Fruit fly (Drosophila melanogaster) whole organism, embryonic: Measurements from ENCODE around the gene Max.

Experiments used
- Ada2b ChIP-seq: fragments of 200-800 bp; sonication (Bioruptor generic); IDR thresholded peaks from 2 replicates; pipeline ENCODE4 v1.3.6; 2022; ENCODE audit warnings: missing biosample characterization, missing genetic modification characterization
- Aef1 ChIP-seq: fragments of 200-800 bp; sonication (Bioruptor generic); IDR thresholded peaks from 3 replicates; pipeline ENCODE4 v1.3.6; 2022; ENCODE audit warnings: missing biosample characterization, missing genetic modification characterization
- B-H1 ChIP-seq: fragments of 200-800 bp; sonication (Bioruptor generic); IDR thresholded peaks from 3 replicates; pipeline ENCODE4 v1.3.6; 2022; ENCODE audit warnings: missing biosample characterization, missing genetic modification characterization
- CG10431 ChIP-seq: fragments of 200-800 bp; sonication (Bioruptor generic); optimal IDR thresholded peaks from 3 replicates; lab custom pipeline; 2018; ENCODE audit warnings: missing biosample characterization, mild to moderate bottlenecking, missing genetic modification characterization
- CG10979 ChIP-seq: fragments of 200-800 bp; sonication (Bioruptor generic); optimal IDR thresholded peaks from 2 replicates; lab custom pipeline; 2018; ENCODE audit warnings: missing biosample characterization, mild to moderate bottlenecking, missing genetic modification characterization, moderate library complexity
- CG11247 ChIP-seq: fragments of 200-800 bp; sonication (Bioruptor generic); IDR thresholded peaks from 2 replicates; pipeline ENCODE4 v1.3.6; 2022; ENCODE audit warnings: missing biosample characterization, missing genetic modification characterization
- CG12219 ChIP-seq: fragments of 200-800 bp; sonication (Bioruptor generic); optimal IDR thresholded peaks from 3 replicates; lab custom pipeline; 2018; ENCODE audit warnings: missing biosample characterization, mild to moderate bottlenecking, missing genetic modification characterization
- CG13123 ChIP-seq: fragments of 200-800 bp; sonication (Bioruptor generic); optimal IDR thresholded peaks from 2 replicates; lab custom pipeline; 2016; ENCODE audit warnings: missing biosample characterization, missing genetic modification characterization
- CG14710 ChIP-seq: fragments of 200-800 bp; sonication (Bioruptor generic); optimal IDR thresholded peaks from 3 replicates; lab custom pipeline; 2019; ENCODE audit warnings: missing biosample characterization, mild to moderate bottlenecking, missing genetic modification characterization, moderate library complexity
- CG15601 ChIP-seq: fragments of 200-800 bp; sonication (Bioruptor generic); optimal IDR thresholded peaks from 3 replicates; lab custom pipeline; 2019; ENCODE audit warnings: missing biosample characterization, mild to moderate bottlenecking, missing genetic modification characterization, moderate library complexity
- CG1647 ChIP-seq: fragments of 200-800 bp; sonication (Bioruptor generic); optimal IDR thresholded peaks from 3 replicates; lab custom pipeline; 2016; ENCODE audit warnings: missing biosample characterization, missing genetic modification characterization
- CG16813 ChIP-seq: fragments of 200-800 bp; sonication (Bioruptor generic); IDR thresholded peaks from 3 replicates; pipeline ENCODE4 v1.3.6; 2022; ENCODE audit warnings: missing biosample characterization, missing genetic modification characterization; ENCODE audit not compliant: partially characterized antibody
- CG17328 ChIP-seq: fragments of 200-800 bp; sonication (Bioruptor generic); IDR thresholded peaks from 2 replicates; pipeline ENCODE4 v1.3.6; 2022; ENCODE audit warnings: missing biosample characterization, missing genetic modification characterization
- CG17359 ChIP-seq: fragments of 200-800 bp; sonication (Bioruptor generic); optimal IDR thresholded peaks from 3 replicates; lab custom pipeline; 2018; ENCODE audit warnings: missing biosample characterization, mild to moderate bottlenecking, missing genetic modification characterization, moderate library complexity
- CG2712 ChIP-seq: fragments of 200-800 bp; optimal IDR thresholded peaks from 3 replicates; lab custom pipeline; 2019; ENCODE audit warnings: missing biosample characterization, mild to moderate bottlenecking, missing genetic modification characterization, moderate library complexity
- CG32772 ChIP-seq: fragments of 200-800 bp; sonication (Bioruptor generic); IDR thresholded peaks from 2 replicates; pipeline ENCODE4 v1.3.6; 2022; ENCODE audit warnings: missing biosample characterization, missing genetic modification characterization
- CG3838 ChIP-seq: fragments of 200-800 bp; sonication (Bioruptor generic); optimal IDR thresholded peaks from 3 replicates; lab custom pipeline; 2016; ENCODE audit warnings: missing biosample characterization, missing genetic modification characterization
- CG3847 ChIP-seq: fragments of 200-800 bp; sonication (Bioruptor generic); IDR thresholded peaks from 2 replicates; pipeline ENCODE4 v1.3.6; 2022; ENCODE audit warnings: missing biosample characterization, missing genetic modification characterization
- CG7839 ChIP-seq: fragments of 200-800 bp; sonication (Bioruptor generic); optimal IDR thresholded peaks from 3 replicates; lab custom pipeline; 2018; ENCODE audit warnings: missing biosample characterization, mild to moderate bottlenecking, missing genetic modification characterization, moderate library complexity
- Dll ChIP-seq: fragments of 200-800 bp; sonication (Bioruptor generic); IDR thresholded peaks from 4 replicates; pipeline ENCODE4 v1.3.6; 2022; ENCODE audit warnings: missing biosample characterization, missing genetic modification characterization; ENCODE audit not compliant: partially characterized antibody
- Fer3 ChIP-seq: fragments of 200-800 bp; sonication (Bioruptor generic); optimal IDR thresholded peaks from 2 replicates; lab custom pipeline; 2018; ENCODE audit warnings: missing biosample characterization, mild to moderate bottlenecking, missing genetic modification characterization, moderate library complexity
- HLH54F ChIP-seq: fragments of 200-800 bp; sonication (Bioruptor generic); optimal IDR thresholded peaks from 3 replicates; lab custom pipeline; 2016; ENCODE audit warnings: missing biosample characterization, missing genetic modification characterization
- HLHmδ ChIP-seq: fragments of 200-800 bp; sonication (Bioruptor generic); optimal IDR thresholded peaks from 2 replicates; lab custom pipeline; 2018; ENCODE audit warnings: missing biosample characterization, mild to moderate bottlenecking, missing genetic modification characterization, moderate library complexity
- HmgD ChIP-seq: fragments of 200-800 bp; sonication (Bioruptor generic); optimal IDR thresholded peaks from 3 replicates; lab custom pipeline; 2016; ENCODE audit warnings: missing biosample characterization, missing genetic modification characterization
- Hr78 ChIP-seq, 2 experiments: fragments of 200-800 bp in 1 of 2; fragments of >200 bp in 1 of 2; sonication (Bioruptor generic) in 1 of 2; optimal IDR thresholded peaks; 2 replicates each; lab custom pipeline; 2017 to 2019; ENCODE audit warnings: missing biosample characterization in 2 of 2, missing genetic modification characterization in 2 of 2, mild to moderate bottlenecking in 1 of 2, moderate library complexity in 1 of 2
- MBD-R2 ChIP-seq: fragments of 200-800 bp; sonication (Bioruptor generic); IDR thresholded peaks from 2 replicates; pipeline ENCODE4 v1.3.6; 2022; ENCODE audit warnings: missing biosample characterization, missing genetic modification characterization
- Mad ChIP-seq: fragments of 200-800 bp; sonication (Bioruptor generic); optimal IDR thresholded peaks from 2 replicates; lab custom pipeline; 2016; ENCODE audit warnings: missing biosample characterization, missing genetic modification characterization
- Side ChIP-seq: fragments of 200-800 bp; sonication (Bioruptor generic); optimal IDR thresholded peaks from 2 replicates; lab custom pipeline; 2016; ENCODE audit warnings: missing biosample characterization, missing genetic modification characterization
- Spps ChIP-seq: fragments of 200-800 bp; sonication (Bioruptor generic); optimal IDR thresholded peaks from 2 replicates; lab custom pipeline; 2018; ENCODE audit warnings: missing biosample characterization, mild to moderate bottlenecking, missing genetic modification characterization
- ab ChIP-seq: fragments of 200-800 bp; sonication (Bioruptor generic); optimal IDR thresholded peaks from 2 replicates; lab custom pipeline; 2016; ENCODE audit warnings: missing biosample characterization, missing genetic modification characterization
- ap ChIP-seq: fragments of 200-800 bp; sonication (Bioruptor generic); IDR thresholded peaks from 2 replicates; pipeline ENCODE4 v1.3.6; 2022; ENCODE audit warnings: missing biosample characterization, missing genetic modification characterization
- ash1 ChIP-seq: fragments of 200-800 bp; sonication (Bioruptor generic); optimal IDR thresholded peaks from 2 replicates; lab custom pipeline; 2018; ENCODE audit warnings: missing biosample characterization, mild to moderate bottlenecking, missing genetic modification characterization
- bowl ChIP-seq: fragments of 200-800 bp; sonication (Bioruptor generic); IDR thresholded peaks from 2 replicates; pipeline ENCODE4 v1.3.6; 2022; ENCODE audit warnings: missing biosample characterization, missing genetic modification characterization
- cg ChIP-seq: fragments of 200-800 bp; sonication (Bioruptor generic); optimal IDR thresholded peaks from 3 replicates; lab custom pipeline; 2019; ENCODE audit warnings: missing biosample characterization, mild to moderate bottlenecking, missing genetic modification characterization, moderate library complexity
- chm ChIP-seq: fragments of 200-800 bp; sonication (Bioruptor generic); IDR thresholded peaks from 2 replicates; pipeline ENCODE4 v1.3.6; 2022; ENCODE audit warnings: missing biosample characterization, missing genetic modification characterization
- dimm ChIP-seq: fragments of 200-800 bp; sonication (Bioruptor generic); IDR thresholded peaks from 2 replicates; pipeline ENCODE4 v1.3.6; 2022; ENCODE audit warnings: missing biosample characterization, missing genetic modification characterization
- dmrt11E ChIP-seq: fragments of 200-800 bp; sonication (Bioruptor generic); optimal IDR thresholded peaks from 3 replicates; lab custom pipeline; 2018; ENCODE audit warnings: missing biosample characterization, mild to moderate bottlenecking, missing genetic modification characterization, moderate library complexity
- fd3F ChIP-seq: fragments of 200-800 bp; sonication (Bioruptor generic); optimal IDR thresholded peaks from 2 replicates; lab custom pipeline; 2018; ENCODE audit warnings: missing biosample characterization, mild to moderate bottlenecking, missing genetic modification characterization, moderate library complexity
- gem ChIP-seq: fragments of 200-800 bp; sonication (Bioruptor generic); optimal IDR thresholded peaks from 2 replicates; lab custom pipeline; 2019; ENCODE audit warnings: missing biosample characterization, mild to moderate bottlenecking, missing genetic modification characterization, moderate library complexity
- hkb ChIP-seq, 2 experiments: fragments of 200-800 bp in 1 of 2; fragments of >200 bp in 1 of 2; sonication (Bioruptor generic) in 1 of 2; IDR thresholded peaks in 1 of 2; optimal IDR thresholded peaks in 1 of 2; 2 replicates each; pipeline versions ENCODE4 v1.3.6 to Lab custom; 2017 to 2022; ENCODE audit warnings: missing biosample characterization in 1 of 2, missing genetic modification characterization in 1 of 2
- ind ChIP-seq: fragments of 200-800 bp; sonication (Bioruptor generic); optimal IDR thresholded peaks from 3 replicates; lab custom pipeline; 2016; ENCODE audit warnings: missing biosample characterization, missing genetic modification characterization
- lola ChIP-seq, 3 experiments: fragments of >200 bp in 2 of 3; fragments of 200-800 bp in 1 of 3; sonication (Bioruptor generic) in 1 of 3; optimal IDR thresholded peaks; 2 replicates each; lab custom pipeline; 2017 to 2019; ENCODE audit warnings: missing biosample characterization in 3 of 3, missing genetic modification characterization in 3 of 3, mild to moderate bottlenecking in 1 of 3, moderate library complexity in 1 of 3
- nerfin-2 ChIP-seq: fragments of 200-800 bp; sonication (Bioruptor generic); IDR thresholded peaks from 2 replicates; pipeline ENCODE4 v1.3.6; 2022; ENCODE audit warnings: missing biosample characterization, missing genetic modification characterization; ENCODE audit not compliant: partially characterized antibody
- run ChIP-seq: fragments of 200-800 bp; sonication (Bioruptor generic); optimal IDR thresholded peaks from 3 replicates; lab custom pipeline; 2018; ENCODE audit warnings: missing biosample characterization, mild to moderate bottlenecking, missing genetic modification characterization
- sug ChIP-seq: fragments of 200-800 bp; optimal IDR thresholded peaks from 2 replicates; lab custom pipeline; 2019; ENCODE audit warnings: missing biosample characterization, mild to moderate bottlenecking, missing genetic modification characterization, moderate library complexity
- tna ChIP-seq: fragments of 200-800 bp; sonication (Bioruptor generic); IDR thresholded peaks from 2 replicates; pipeline ENCODE4 v1.3.6; 2022; ENCODE audit warnings: missing biosample characterization, missing genetic modification characterization; ENCODE audit not compliant: partially characterized antibody
- unpg ChIP-seq: fragments of 200-800 bp; sonication (Bioruptor generic); optimal IDR thresholded peaks from 3 replicates; lab custom pipeline; 2018; ENCODE audit warnings: missing biosample characterization, mild to moderate bottlenecking, missing genetic modification characterization, moderate library complexity
- zfh1 ChIP-seq: fragments of 200-800 bp; sonication (Bioruptor generic); IDR thresholded peaks from 3 replicates; pipeline ENCODE4 v1.3.6; 2022; ENCODE audit warnings: missing biosample characterization, missing genetic modification characterization

The Max gene

dm6 chr3L:19292440-19293175 is 28.6 kb upstream of the Max start, which contains the start of gene Gbs-76A (continued):
- TF ChIP-seq Hr78 (GFP tag; optimal IDR thresholded peaks at IDR 0.05; lab: Kevin White, UChicago) (peak in 1 of 2 experiments; percentile 64), ab (GFP tag; lab: Kevin White, UChicago) (no peak), B-H1 (GFP tag; lab: Robert Waterston, UW) (peak; percentile 71), CG17359 (tag; lab: Kevin White, UChicago) (peak; percentile 89), CG1647 (GFP tag; lab: Kevin White, UChicago) (no peak), cg (no peak), fd3F (GFP tag; lab: Kevin White, UChicago) (peak; percentile 67), MBD-R2 (peak; percentile 39), zfh1 (GFP tag; lab: Robert Waterston, UW) (peak; percentile 56; the same call in 1 of the 3 replicates), CG2712 (tag; lab: Kevin White, UChicago) (peak; percentile 84), Dll (GFP tag; lab: Robert Waterston, UW) (peak; percentile 53; the same call in 1 of the 4 replicates), CG16813 (no peak), Mad (GFP tag; lab: Kevin White, UChicago) (no peak), bowl (GFP tag; lab: Robert Waterston, UW) (no peak), ap (GFP tag; lab: Robert Waterston, UW) (peak; percentile 49; the same call in 1 of the 2 replicates), CG3847 (GFP tag; lab: Robert Waterston, UW) (peak; percentile 67), sug (peak; percentile 88), nerfin-2 (GFP tag; lab: Robert Waterston, UW) (peak; percentile 20; the same call in 1 of the 2 replicates), dmrt11E (tag; lab: Kevin White, UChicago) (peak; percentile 69), hkb (optimal IDR thresholded peaks at IDR 0.05; lab: Kevin White, UChicago) (no peak), hkb (GFP tag; IDR thresholded peaks at IDR 0.05; lab: Robert Waterston, UW) (peak; percentile 76), CG3838 (no peak), CG11247 (peak; percentile 41; the same call in 1 of the 2 replicates), CG7839 (tag; lab: Kevin White, UChicago) (peak; percentile 91), tna (GFP tag; lab: Robert Waterston, UW) (no peak), lola (GFP tag; optimal IDR thresholded peaks at IDR 0.05; lab: Kevin White, UChicago) (peak in 1 of 3 experiments; percentile 64), Side (GFP tag; lab: Kevin White, UChicago) (no peak), dimm (GFP tag; lab: Robert Waterston, UW) (no peak), CG13123 (GFP tag; lab: Kevin White, UChicago) (peak; percentile 29), CG10979 (tag; lab: Kevin White, UChicago) (peak; percentile 87), HLHmδ (GFP tag; lab: Kevin White, UChicago) (no peak), Fer3 (tag; lab: Kevin White, UChicago) (peak; percentile 85), CG10431 (GFP tag; lab: Kevin White, UChicago) (peak; percentile 78), Spps (no peak), Aef1 (GFP tag; lab: Robert Waterston, UW) (peak; percentile 64), CG14710 (tag; lab: Kevin White, UChicago) (peak; percentile 66), CG32772 (GFP tag; lab: Robert Waterston, UW) (peak; percentile 59), CG15601 (tag; lab: Kevin White, UChicago) (peak; percentile 82), Ada2b (GFP tag; lab: Robert Waterston, UW) (peak; percentile 76), HLH54F (GFP tag; lab: Kevin White, UChicago) (no peak), gem (tag; lab: Kevin White, UChicago) (peak; percentile 94), run (tag; lab: Kevin White, UChicago) (peak; percentile 81), CG12219 (GFP tag; lab: Kevin White, UChicago) (peak; percentile 60), ash1 (GFP tag; lab: Kevin White, UChicago) (no peak), HmgD (GFP tag; lab: Kevin White, UChicago) (no peak), ind (GFP tag; lab: Kevin White, UChicago) (peak; percentile 70), CG17328 (GFP tag; lab: Robert Waterston, UW) (peak; percentile 62), unpg (peak; percentile 90), chm (GFP tag; lab: Robert Waterston, UW) (no peak; the same call in 1 of the 2 replicates)
